Fruit fly (Drosophila melanogaster): ENCODE results near the gene PGRP-SA.

Gene PGRP-SA

DNA sequence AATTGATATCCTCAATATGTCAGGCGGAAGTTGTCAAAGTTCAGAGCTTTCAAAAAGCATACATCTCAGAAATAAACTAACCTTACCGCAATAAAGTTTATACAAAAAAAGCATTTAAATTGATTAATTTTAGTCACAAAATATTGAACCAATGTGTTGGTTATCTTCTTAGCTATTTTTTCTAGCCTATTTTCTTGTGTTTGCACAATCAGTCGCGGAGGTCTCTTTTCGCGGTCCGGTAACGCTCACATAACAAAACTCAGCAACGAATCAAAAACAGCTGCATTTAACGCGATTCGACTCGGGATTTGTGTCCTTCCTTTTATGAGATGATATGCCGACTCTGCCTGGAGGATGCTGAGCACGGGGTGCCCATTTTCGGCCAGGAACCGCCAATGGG is 12.1 kb downstream of the PGRP-SA start, which contains the start of gene CG11696 (continued):
- TF ChIP-seq Pdp1 (GFP tag; optimal IDR thresholded peaks at IDR 0.05) = peak in 1 of 2 experiments; percentile 57
- TF ChIP-seq CG34422 (GFP tag; IDR thresholded peaks at IDR 0.05) = no peak
- peak; percentile 10 for TF ChIP-seq CG2120 (GFP tag; optimal IDR thresholded peaks at IDR 0.05)
- TF ChIP-seq Med (GFP tag) = peak; percentile 52
- no peak for TF ChIP-seq CG31224 (GFP tag; IDR thresholded peaks at IDR 0.05)
- no peak for TF ChIP-seq CG2199 (GFP tag; IDR thresholded peaks at IDR 0.05)
- TF ChIP-seq CG3847 (GFP tag; IDR thresholded peaks at IDR 0.05) = peak; percentile 26; the same call in 1 of the 2 replicates
- no peak for TF ChIP-seq CG3995 (GFP tag; optimal IDR thresholded peaks at IDR 0.05)
- TF ChIP-seq Oaz (GFP tag; IDR thresholded peaks at IDR 0.05) = no peak
- TF ChIP-seq zen2 (GFP tag; IDR thresholded peaks at IDR 0.05; ENCODE audit: partially characterized antibody) = no peak
- TF ChIP-seq CG6175 (GFP tag; IDR thresholded peaks at IDR 0.05) = no peak

DNA sequence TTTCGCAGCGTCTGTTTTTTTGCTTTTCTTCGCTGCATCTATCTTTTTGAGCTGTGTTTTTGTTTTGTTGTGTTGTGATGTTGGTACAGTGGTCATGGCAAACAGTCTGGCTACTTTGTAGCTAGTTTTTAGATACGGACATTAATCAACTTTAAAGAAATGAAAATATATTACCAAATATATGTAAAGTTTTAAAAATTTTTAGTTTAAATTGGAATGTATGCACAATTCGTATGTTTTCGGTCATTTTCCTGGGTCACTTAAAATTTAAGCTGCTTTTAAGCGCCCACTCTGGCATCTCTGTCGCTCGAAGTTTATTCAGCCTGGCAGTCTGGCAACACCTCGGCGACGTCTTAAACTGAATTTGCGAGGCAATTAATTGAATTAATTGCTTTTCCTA is 15.1 kb downstream of the PGRP-SA start, which contains the start of gene CG11695:
Gene CG11695 (plus strand): TSS at position 344 of the 400 bp plus-strand sequence.
- TF ChIP-seq CG1233 (GFP tag; optimal IDR thresholded peaks at IDR 0.05) = peak; percentile 17
- TF ChIP-seq CG3726 (GFP tag; IDR thresholded peaks at IDR 0.05) = no peak
- TF ChIP-seq az2 (GFP tag; optimal IDR thresholded peaks at IDR 0.05) = peak; percentile 54
- TF ChIP-seq Ravus (GFP tag; IDR thresholded peaks at IDR 0.05) = no peak; the same call in 1 of the 2 replicates
- peak; percentile 73 for TF ChIP-seq CG30403 (GFP tag; optimal IDR thresholded peaks at IDR 0.05)
- TF ChIP-seq NC2α (GFP tag; optimal IDR thresholded peaks at IDR 0.05) = no peak
- peak; percentile 46; the same call in 1 of the 2 replicates for TF ChIP-seq cas (GFP tag; IDR thresholded peaks at IDR 0.05)
- no peak for TF ChIP-seq CG3065 (GFP tag; optimal IDR thresholded peaks at IDR 0.05)
- peak; percentile 12 for TF ChIP-seq CG8281 (tag; optimal IDR thresholded peaks at IDR 0.05)
- peak; percentile 4 for TF ChIP-seq odd (GFP tag; optimal IDR thresholded peaks at IDR 0.05)
- TF ChIP-seq chif (GFP tag; optimal IDR thresholded peaks at IDR 0.05) = peak; percentile 19 to 54
- peak; percentile 8 for TF ChIP-seq jumu (GFP tag; optimal IDR thresholded peaks at IDR 0.05)
- no peak for TF ChIP-seq rib (GFP tag; IDR thresholded peaks at IDR 0.05)
- TF ChIP-seq B-H2 (GFP tag; optimal IDR thresholded peaks at IDR 0.05) = peak; percentile 79
- TF ChIP-seq CG18476 (GFP tag; optimal IDR thresholded peaks at IDR 0.05) = peak; percentile 27
- TF ChIP-seq CG7556 (GFP tag; optimal IDR thresholded peaks at IDR 0.05) = peak; percentile 45
- peak; percentile 69 for TF ChIP-seq CG8290 (GFP tag; optimal IDR thresholded peaks at IDR 0.05)
- peak in 1 of 2 experiments; percentile 15 for TF ChIP-seq CG8290 (tag; optimal IDR thresholded peaks at IDR 0.05)
- no peak for TF ChIP-seq Usf (GFP tag; optimal IDR thresholded peaks at IDR 0.05)
- TF ChIP-seq CG18262 (tag; optimal IDR thresholded peaks at IDR 0.05) = peak; percentile 62
- TF ChIP-seq sim (GFP tag; IDR thresholded peaks at IDR 0.05) = no peak
- TF ChIP-seq CG4404 (GFP tag; IDR thresholded peaks at IDR 0.05) = peak; percentile 36; the same call in 1 of the 2 replicates
- peak; percentile 45 for TF ChIP-seq bcd (GFP tag; optimal IDR thresholded peaks at IDR 0.05)
- TF ChIP-seq CG4424 (GFP tag; optimal IDR thresholded peaks at IDR 0.05) = peak; percentile 58
- no peak for TF ChIP-seq gcm2 (GFP tag; optimal IDR thresholded peaks at IDR 0.05)
- TF ChIP-seq GATAe (GFP tag; conservative IDR thresholded peaks at IDR 0.05) = no peak
- TF ChIP-seq dpn (GFP tag; optimal IDR thresholded peaks at IDR 0.05) = peak; percentile 41 to 69
- TF ChIP-seq Ets65A (GFP tag) = peak; percentile 70
- TF ChIP-seq CG2875 (GFP tag; optimal IDR thresholded peaks at IDR 0.05) = no peak
- TF ChIP-seq trh (GFP tag; optimal IDR thresholded peaks at IDR 0.05) = peak; percentile 35
- no peak for TF ChIP-seq nau (GFP tag; optimal IDR thresholded peaks at IDR 0.05)
- TF ChIP-seq CG17612 (GFP tag; IDR thresholded peaks at IDR 0.05) = no peak
- TF ChIP-seq CG10274 (GFP tag; optimal IDR thresholded peaks at IDR 0.05) = no peak
- TF ChIP-seq Adf1 (GFP tag; IDR thresholded peaks at IDR 0.05) = peak; percentile 43
- peak; percentile 36 for TF ChIP-seq schlank (tag; optimal IDR thresholded peaks at IDR 0.05)
- no peak for TF ChIP-seq CG14050 (GFP tag; IDR thresholded peaks at IDR 0.05)
- TF ChIP-seq oc (tag; optimal IDR thresholded peaks at IDR 0.05) = no peak
- peak; percentile 80 for TF ChIP-seq HmgZ (tag; optimal IDR thresholded peaks at IDR 0.05)
- TF ChIP-seq eyg (GFP tag; optimal IDR thresholded peaks at IDR 0.05) = no peak
- no peak for TF ChIP-seq Mrtf (GFP tag; IDR thresholded peaks at IDR 0.05)
- peak; percentile 76 for TF ChIP-seq dysf (GFP tag; IDR thresholded peaks at IDR 0.05)
